Worm (Caenorhabditis elegans) whole organism, midembryonic: ENCODE results near the gene ZK1248.19.

Source experiments
- T22C8.4 ChIP-seq: fragments of 200-800 bp; sonication (Bioruptor generic); IDR thresholded peaks from 2 replicates; pipeline ENCODE4 v1.3.6; 2022; ENCODE audit warnings: missing genetic modification characterization, missing compliant biosample characterization
- flt-1 ChIP-seq: fragments of 200-800 bp; sonication (Bioruptor generic); IDR thresholded peaks from 2 replicates; pipeline ENCODE4 v1.3.6; 2022; ENCODE audit warnings: missing genetic modification characterization, missing compliant biosample characterization
- klf-2 ChIP-seq: fragments of 200-800 bp; sonication (Bioruptor generic); conservative IDR thresholded peaks from 2 replicates; pipeline ENCODE4 v1.3.6; 2022; ENCODE audit warnings: missing genetic modification reagents, missing genetic modification characterization, missing compliant biosample characterization
- ref-1 ChIP-seq: fragments of 200-800 bp; sonication (Bioruptor generic); conservative IDR thresholded peaks from 2 replicates; pipeline ENCODE4 v1.3.6; 2022; ENCODE audit warnings: missing genetic modification reagents, missing genetic modification characterization, missing compliant biosample characterization
- tab-1 ChIP-seq: fragments of 200-800 bp; sonication (Bioruptor generic); IDR thresholded peaks from 2 replicates; pipeline ENCODE4 v1.3.6; 2022; ENCODE audit warnings: missing genetic modification characterization, missing compliant biosample characterization
- ztf-29 ChIP-seq: fragments of 200-800 bp; sonication (Bioruptor generic); IDR thresholded peaks from 2 replicates; pipeline ENCODE4 v1.3.6; 2022; ENCODE audit warnings: missing genetic modification reagents, missing genetic modification characterization, missing compliant biosample characterization

DNA sequence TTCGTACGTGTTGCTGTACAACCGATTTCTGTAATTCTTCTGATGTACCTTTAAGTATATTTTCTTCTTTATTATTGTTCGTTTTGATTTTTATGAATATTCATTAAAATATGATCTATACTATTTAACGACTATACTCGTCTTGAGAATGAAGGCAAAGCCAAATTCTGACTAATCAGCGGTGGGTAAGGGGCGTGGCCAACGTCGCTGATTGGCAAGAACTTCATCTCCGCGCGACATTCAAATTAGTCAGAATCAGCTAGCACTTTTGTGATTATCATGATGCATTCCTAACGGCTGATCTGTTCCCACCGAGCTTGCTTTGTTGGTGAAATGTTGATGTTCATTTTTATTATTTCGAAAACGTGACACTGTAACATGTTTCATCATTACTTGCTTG, 27.7 kb upstream of the ZK1248.19 start:
- TF ChIP-seq ref-1 (no peak), T22C8.4 (GFP tag; lab: Robert Waterston, UW) (no peak), flt-1 (GFP tag; lab: Robert Waterston, UW) (no peak), tab-1 (no peak), klf-2 (GFP tag; lab: Robert Waterston, UW) (no peak), ztf-29 (GFP tag; lab: Robert Waterston, UW) (no peak)
